Worm (Caenorhabditis elegans) whole organism, L2 larva: Measurements from ENCODE around the gene ger-1.

Experiments used
- aly-2 ChIP-seq: fragments of 150-350 bp; optimal IDR thresholded peaks from 2 replicates; lab custom pipeline; 2014; ENCODE audit warnings: missing biosample characterization, missing genetic modification characterization
- elt-3 ChIP-seq: sonication (generic microtip); optimal IDR thresholded peaks from 2 replicates; lab custom pipeline; 2017; ENCODE audit warnings: missing biosample characterization, missing genetic modification characterization
- mab-5 ChIP-seq: fragments of 150-350 bp; optimal IDR thresholded peaks from 2 replicates; lab custom pipeline; 2014; ENCODE audit warnings: missing biosample characterization, missing genetic modification characterization
- nhr-10 ChIP-seq: sonication (generic microtip); optimal IDR thresholded peaks from 2 replicates; lab custom pipeline; 2017; ENCODE audit warnings: missing biosample characterization, missing genetic modification characterization
- nhr-77 ChIP-seq: fragments of 150-350 bp; optimal IDR thresholded peaks from 2 replicates; lab custom pipeline; 2014; ENCODE audit warnings: missing biosample characterization, missing genetic modification characterization
- ztf-11 ChIP-seq: sonication (generic microtip); optimal IDR thresholded peaks from 2 replicates; lab custom pipeline; 2017; ENCODE audit warnings: missing biosample characterization, missing genetic modification characterization

- TF ChIP-seq mab-5 (no peak), nhr-77 (no peak), nhr-10 (tag; lab: Kevin White, UChicago) (no peak), ztf-11 (tag; lab: Kevin White, UChicago) (no peak), aly-2 (no peak), elt-3 (no peak)
Observed at ce11 chrIII:7087691-7088323, 20.5 kb upstream of the ger-1 start, which contains the start of gene fubl-2.
